Fruit fly (Drosophila melanogaster) whole organism, embryonic: ENCODE measurements around the gene CG7685.

Experiments used
- Adf1 ChIP-seq: fragments of 200-800 bp; sonication (Bioruptor generic); IDR thresholded peaks from 2 replicates; pipeline ENCODE4 v1.3.6; 2022; ENCODE audit warnings: missing biosample characterization, missing genetic modification characterization
- Awh ChIP-seq: fragments of 200-800 bp; sonication (Bioruptor generic); IDR thresholded peaks from 2 replicates; pipeline ENCODE4, ENCODE4 v1.3.6; 2022; ENCODE audit warnings: missing biosample characterization, missing genetic modification characterization
- CG11093 ChIP-seq: fragments of 200-800 bp; sonication (Bioruptor generic); IDR thresholded peaks from 3 replicates; pipeline ENCODE4 v1.3.6; 2022; ENCODE audit warnings: missing biosample characterization, missing genetic modification characterization
- CG11247 ChIP-seq: fragments of 200-800 bp; sonication (Bioruptor generic); IDR thresholded peaks from 2 replicates; pipeline ENCODE4 v1.3.6; 2022; ENCODE audit warnings: missing biosample characterization, missing genetic modification characterization
- CG11456 ChIP-seq: fragments of 200-800 bp; sonication (Bioruptor generic); IDR thresholded peaks from 3 replicates; pipeline ENCODE4 v1.3.6; 2022; ENCODE audit warnings: missing biosample characterization, missing genetic modification characterization
- CG1233 ChIP-seq: fragments of 200-800 bp; sonication (Bioruptor generic); optimal IDR thresholded peaks from 4 replicates; lab custom pipeline; 2018; ENCODE audit warnings: missing biosample characterization, mild to moderate bottlenecking, missing genetic modification characterization
- CG12391 ChIP-seq: fragments of 200-800 bp; sonication (Bioruptor generic); optimal IDR thresholded peaks from 3 replicates; lab custom pipeline; 2018; ENCODE audit warnings: missing biosample characterization, mild to moderate bottlenecking, missing genetic modification characterization, moderate library complexity
- CG13424 ChIP-seq: fragments of 200-800 bp; sonication (Bioruptor generic); optimal IDR thresholded peaks from 2 replicates; lab custom pipeline; 2019; ENCODE audit warnings: missing biosample characterization, mild to moderate bottlenecking, missing genetic modification characterization, moderate library complexity
- CG14441 ChIP-seq: fragments of 200-800 bp; sonication (Bioruptor generic); IDR thresholded peaks from 2 replicates; pipeline ENCODE4 v1.3.6; 2022; ENCODE audit warnings: missing biosample characterization, missing genetic modification characterization
- CG1603 ChIP-seq: fragments of 200-800 bp; sonication (Bioruptor generic); optimal IDR thresholded peaks from 2 replicates; lab custom pipeline; 2019; ENCODE audit warnings: missing biosample characterization, mild to moderate bottlenecking, missing genetic modification characterization, moderate library complexity
- CG1647 ChIP-seq: fragments of 200-800 bp; sonication (Bioruptor generic); optimal IDR thresholded peaks from 3 replicates; lab custom pipeline; 2016; ENCODE audit warnings: missing biosample characterization, missing genetic modification characterization
- CG17359 ChIP-seq: fragments of 200-800 bp; sonication (Bioruptor generic); optimal IDR thresholded peaks from 3 replicates; lab custom pipeline; 2018; ENCODE audit warnings: missing biosample characterization, mild to moderate bottlenecking, missing genetic modification characterization, moderate library complexity
- CG17829 ChIP-seq: fragments of 200-800 bp; optimal IDR thresholded peaks from 2 replicates; lab custom pipeline; 2019; ENCODE audit warnings: missing biosample characterization, mild to moderate bottlenecking, missing genetic modification characterization, moderate library complexity
- CG2120 ChIP-seq: fragments of 200-800 bp; sonication (Bioruptor generic); optimal IDR thresholded peaks from 3 replicates; lab custom pipeline; 2016; ENCODE audit warnings: missing biosample characterization, missing genetic modification characterization
- CG31388 ChIP-seq: fragments of 200-800 bp; sonication (Bioruptor generic); optimal IDR thresholded peaks from 2 replicates; lab custom pipeline; 2016; ENCODE audit warnings: missing biosample characterization, missing genetic modification characterization
- CG34422 ChIP-seq: fragments of 200-800 bp; sonication (Bioruptor generic); IDR thresholded peaks from 3 replicates; pipeline ENCODE4 v1.3.6; 2022; ENCODE audit warnings: missing biosample characterization, missing genetic modification characterization
- CG4617 ChIP-seq: fragments of 200-800 bp; sonication (Bioruptor generic); optimal IDR thresholded peaks from 3 replicates; lab custom pipeline; 2016; ENCODE audit warnings: missing biosample characterization, missing genetic modification characterization, borderline replicate concordance
- CG5245 ChIP-seq: fragments of 200-800 bp; sonication (Bioruptor generic); optimal IDR thresholded peaks from 3 replicates; lab custom pipeline; 2016; ENCODE audit warnings: missing biosample characterization, missing genetic modification characterization
- CG6254 ChIP-seq: fragments of 200-800 bp; sonication (Bioruptor generic); optimal IDR thresholded peaks from 3 replicates; lab custom pipeline; 2017; ENCODE audit warnings: mild to moderate bottlenecking, missing biosample characterization, missing genetic modification reagents, missing genetic modification characterization
- CG8944 ChIP-seq: fragments of 200-800 bp; sonication (Bioruptor generic); optimal IDR thresholded peaks from 3 replicates; lab custom pipeline; 2016; ENCODE audit warnings: missing biosample characterization, missing genetic modification characterization
- CG9932 ChIP-seq: fragments of 200-800 bp; sonication (Bioruptor generic); IDR thresholded peaks from 2 replicates; pipeline ENCODE4 v1.3.6; 2022; ENCODE audit warnings: missing biosample characterization, missing genetic modification characterization
- CHES-1-like ChIP-seq: fragments of 200-800 bp; sonication (Bioruptor generic); optimal IDR thresholded peaks from 2 replicates; lab custom pipeline; 2016; ENCODE audit warnings: missing biosample characterization, missing genetic modification characterization
- Dek ChIP-seq: fragments of 200-800 bp; sonication (Bioruptor generic); optimal IDR thresholded peaks from 3 replicates; lab custom pipeline; 2019; ENCODE audit warnings: missing biosample characterization, mild to moderate bottlenecking, missing genetic modification characterization, moderate library complexity
- Dip3 ChIP-seq: fragments of 200-800 bp; sonication (Bioruptor generic); optimal IDR thresholded peaks from 3 replicates; lab custom pipeline; 2016; ENCODE audit warnings: missing biosample characterization, missing genetic modification characterization
- HLHmδ ChIP-seq: fragments of 200-800 bp; sonication (Bioruptor generic); optimal IDR thresholded peaks from 2 replicates; lab custom pipeline; 2018; ENCODE audit warnings: missing biosample characterization, mild to moderate bottlenecking, missing genetic modification characterization, moderate library complexity
- Hand ChIP-seq: fragments of 200-800 bp; sonication (Bioruptor generic); optimal IDR thresholded peaks from 2 replicates; lab custom pipeline; 2017; ENCODE audit warnings: mild to moderate bottlenecking, missing biosample characterization, missing genetic modification reagents, missing genetic modification characterization
- Hmr ChIP-seq: fragments of 200-800 bp; sonication (Bioruptor generic); optimal IDR thresholded peaks from 3 replicates; lab custom pipeline; 2017; ENCODE audit warnings: mild to moderate bottlenecking, missing biosample characterization, missing genetic modification reagents, missing genetic modification characterization
- Jarid2 ChIP-seq: fragments of 200-800 bp; sonication (Bioruptor generic); optimal IDR thresholded peaks from 3 replicates; lab custom pipeline; 2017; ENCODE audit warnings: mild to moderate bottlenecking, missing biosample characterization, missing genetic modification reagents, missing genetic modification characterization
- MESR4 ChIP-seq: fragments of 200-800 bp; sonication (Bioruptor generic); optimal IDR thresholded peaks from 2 replicates; lab custom pipeline; 2018; ENCODE audit warnings: missing biosample characterization, mild to moderate bottlenecking, missing genetic modification characterization, moderate library complexity
- Max ChIP-seq: fragments of 200-800 bp; sonication (Bioruptor generic); optimal IDR thresholded peaks from 2 replicates; lab custom pipeline; 2016; ENCODE audit warnings: missing biosample characterization, mild to moderate bottlenecking, missing genetic modification characterization
- NC2β ChIP-seq: fragments of 200-800 bp; sonication (Bioruptor generic); optimal IDR thresholded peaks from 2 replicates; lab custom pipeline; 2016; ENCODE audit warnings: missing biosample characterization, missing genetic modification characterization
- Poxn ChIP-seq: fragments of 200-800 bp; sonication (Bioruptor generic); IDR thresholded peaks from 2 replicates; pipeline ENCODE4 v1.3.6; 2022; ENCODE audit warnings: missing biosample characterization, missing genetic modification characterization
- chm ChIP-seq: fragments of 200-800 bp; sonication (Bioruptor generic); IDR thresholded peaks from 2 replicates; pipeline ENCODE4 v1.3.6; 2022; ENCODE audit warnings: missing biosample characterization, missing genetic modification characterization
- crol ChIP-seq: fragments of 200-800 bp; sonication (Bioruptor generic); IDR thresholded peaks from 2 replicates; pipeline ENCODE4 v1.3.6; 2022; ENCODE audit warnings: missing biosample characterization, missing genetic modification characterization
- crp ChIP-seq, 2 experiments: fragments of 200-800 bp; sonication (Bioruptor generic); optimal IDR thresholded peaks; 2 replicates in 1 of 2; 3 replicates in 1 of 2; lab custom pipeline; 2017; ENCODE audit warnings: missing biosample characterization in 2 of 2, missing genetic modification characterization in 2 of 2, mild to moderate bottlenecking in 1 of 2, moderate library complexity in 1 of 2
- da ChIP-seq: fragments of 200-800 bp; sonication (Bioruptor generic); optimal IDR thresholded peaks from 2 replicates; lab custom pipeline; 2016; ENCODE audit warnings: missing biosample characterization, missing genetic modification characterization
- en ChIP-seq: fragments of 200-800 bp; sonication (Bioruptor generic); optimal IDR thresholded peaks from 2 replicates; lab custom pipeline; 2016; ENCODE audit warnings: missing biosample characterization, missing genetic modification characterization
- gt ChIP-seq: fragments of 200-800 bp; sonication (Bioruptor generic); IDR thresholded peaks from 2 replicates; pipeline ENCODE4 v1.3.6; 2022; ENCODE audit warnings: missing biosample characterization, missing genetic modification characterization
- her ChIP-seq: fragments of 200-800 bp; sonication (Bioruptor generic); optimal IDR thresholded peaks from 2 replicates; lab custom pipeline; 2016; ENCODE audit warnings: missing biosample characterization, missing genetic modification characterization
- nerfin-2 ChIP-seq: fragments of 200-800 bp; sonication (Bioruptor generic); IDR thresholded peaks from 2 replicates; pipeline ENCODE4 v1.3.6; 2022; ENCODE audit warnings: missing biosample characterization, missing genetic modification characterization; ENCODE audit not compliant: partially characterized antibody
- pb ChIP-seq: fragments of 200-800 bp; sonication (Bioruptor generic); optimal IDR thresholded peaks from 3 replicates; lab custom pipeline; 2016; ENCODE audit warnings: missing biosample characterization, missing genetic modification characterization
- peb ChIP-seq: fragments of 200-800 bp; sonication (Bioruptor generic); IDR thresholded peaks from 2 replicates; pipeline ENCODE4 v1.3.6; 2022; ENCODE audit warnings: missing biosample characterization, missing genetic modification characterization
- pzg ChIP-seq: fragments of 200-800 bp; sonication (Bioruptor generic); optimal IDR thresholded peaks from 3 replicates; lab custom pipeline; 2018; ENCODE audit warnings: missing biosample characterization, mild to moderate bottlenecking, missing genetic modification characterization, moderate library complexity
- ranshi ChIP-seq: fragments of 200-800 bp; sonication (Bioruptor generic); IDR thresholded peaks from 2 replicates; pipeline ENCODE4 v1.3.6; 2022; ENCODE audit warnings: missing biosample characterization, missing genetic modification characterization
- salm ChIP-seq: fragments of 200-800 bp; sonication (Bioruptor generic); optimal IDR thresholded peaks from 2 replicates; lab custom pipeline; 2018; ENCODE audit warnings: missing biosample characterization, mild to moderate bottlenecking, missing genetic modification characterization
- slp2 ChIP-seq: fragments of 200-800 bp; sonication (Bioruptor generic); optimal IDR thresholded peaks from 2 replicates; lab custom pipeline; 2016; ENCODE audit warnings: missing biosample characterization, missing genetic modification characterization
- tin ChIP-seq: fragments of 200-800 bp; sonication (Bioruptor generic); optimal IDR thresholded peaks from 3 replicates; lab custom pipeline; 2016; ENCODE audit warnings: missing biosample characterization, missing genetic modification characterization
- trh ChIP-seq: fragments of 200-800 bp; sonication (Bioruptor generic); optimal IDR thresholded peaks from 2 replicates; lab custom pipeline; 2016; ENCODE audit warnings: missing biosample characterization, missing genetic modification characterization
- usp ChIP-seq: fragments of >200 bp; optimal IDR thresholded peaks from 2 replicates; lab custom pipeline; 2017; ENCODE audit warnings: missing biosample characterization, missing genetic modification characterization

CG7685 gene

DNA sequence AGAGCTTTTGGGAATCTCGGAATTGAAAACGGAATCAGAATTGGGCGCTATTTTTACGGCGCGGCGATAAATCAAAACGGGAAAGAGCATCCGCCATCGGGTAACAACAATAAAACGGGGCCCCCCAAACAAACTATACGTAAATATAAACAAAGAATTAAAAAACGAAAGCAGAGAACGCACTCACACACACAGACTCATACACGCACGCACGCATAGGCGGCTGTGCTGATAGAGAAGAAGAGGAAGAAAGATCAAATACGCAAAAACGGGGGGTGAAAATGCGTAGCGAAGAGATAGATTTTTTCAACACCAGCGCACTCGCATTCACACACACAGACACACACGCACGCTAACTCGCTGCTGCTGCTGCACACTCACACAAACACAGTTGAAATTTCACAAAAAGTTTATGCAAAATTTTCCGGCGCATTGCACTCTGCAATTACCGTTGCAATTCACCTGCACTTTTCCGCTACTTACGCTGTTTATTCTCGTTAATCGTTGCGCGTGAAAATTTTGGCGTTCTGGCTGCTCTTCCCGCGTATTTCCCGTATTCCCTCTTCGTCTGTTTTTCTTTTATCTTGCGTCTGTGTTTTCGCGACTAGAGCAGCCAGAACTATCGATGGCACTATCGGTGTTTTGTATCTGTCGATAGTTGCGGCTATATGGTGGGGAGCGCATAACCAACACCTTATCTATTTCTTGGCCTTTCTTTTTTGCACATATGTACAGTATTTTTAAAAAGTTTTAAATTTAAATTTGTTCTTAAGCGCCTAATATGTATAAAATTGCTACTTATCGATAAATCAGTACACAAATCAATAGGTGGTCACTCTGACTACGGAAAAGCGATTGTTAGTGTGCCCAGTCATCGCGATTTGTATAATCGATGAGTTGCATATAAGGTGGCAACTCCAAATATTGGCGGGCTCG, 7.8 kb downstream of the CG7685 start, which contains the start of gene CG31122 (continued):
- TF ChIP-seq NC2β (GFP tag; lab: Kevin White, UChicago), result peak; percentile 66
- TF ChIP-seq CG17359 (tag; lab: Kevin White, UChicago), result no peak
- peak; percentile 84; the same call in 2 of the 3 replicates for TF ChIP-seq CG34422
- no peak for TF ChIP-seq CG6254 (GFP tag; lab: Kevin White, UChicago)
- TF ChIP-seq Dek (tag; lab: Kevin White, UChicago), result peak; percentile 33
- no peak for TF ChIP-seq Hand (GFP tag; lab: Kevin White, UChicago)
- TF ChIP-seq her (GFP tag; lab: Kevin White, UChicago), result peak; percentile 11
- peak; percentile 59 for TF ChIP-seq MESR4 (GFP tag; lab: Kevin White, UChicago)
- no peak for TF ChIP-seq en (GFP tag; lab: Kevin White, UChicago)
- no peak for TF ChIP-seq da
- TF ChIP-seq pzg (GFP tag; lab: Kevin White, UChicago), result peak; percentile 87
- no peak for TF ChIP-seq salm (tag; lab: Kevin White, UChicago)
- TF ChIP-seq Adf1 (GFP tag; lab: Robert Waterston, UW), result peak; percentile 76
- TF ChIP-seq crp (GFP tag; optimal IDR thresholded peaks at IDR 0.05; lab: Kevin White, UChicago), result peak in 1 of 2 experiments; percentile 19
- TF ChIP-seq CG11093, result no peak
- TF ChIP-seq CG11247 (GFP tag; lab: Robert Waterston, UW), result no peak
- no peak for TF ChIP-seq Jarid2 (GFP tag; lab: Kevin White, UChicago)
- peak; percentile 36 for TF ChIP-seq CG4617 (GFP tag; lab: Kevin White, UChicago)
- TF ChIP-seq peb (GFP tag; lab: Robert Waterston, UW), result no peak
- TF ChIP-seq crol (GFP tag; lab: Robert Waterston, UW), result peak; percentile 55
- TF ChIP-seq Hmr (GFP tag; lab: Kevin White, UChicago), result peak; percentile 3
- TF ChIP-seq gt (GFP tag; lab: Robert Waterston, UW), result no peak
- TF ChIP-seq CG11456 (GFP tag; lab: Robert Waterston, UW), result no peak
- TF ChIP-seq CHES-1-like (GFP tag; lab: Kevin White, UChicago), result peak; percentile 49
- TF ChIP-seq CG8944 (GFP tag; lab: Kevin White, UChicago), result peak; percentile 45
- TF ChIP-seq Dip3 (GFP tag; lab: Kevin White, UChicago), result peak; percentile 69
- no peak for TF ChIP-seq pb
- no peak for TF ChIP-seq slp2 (GFP tag; lab: Kevin White, UChicago)
- peak; percentile 54 for TF ChIP-seq tin (GFP tag; lab: Kevin White, UChicago)
- TF ChIP-seq CG5245 (GFP tag; lab: Kevin White, UChicago), result peak; percentile 2
- TF ChIP-seq CG31388 (GFP tag; lab: Kevin White, UChicago), result no peak
- no peak for TF ChIP-seq CG13424 (tag; lab: Kevin White, UChicago)
- peak; percentile 44; the same call in 1 of the 2 replicates for TF ChIP-seq CG14441
- TF ChIP-seq CG12391 (tag; lab: Kevin White, UChicago), result peak; percentile 65
- peak; percentile 18 for TF ChIP-seq CG1233
- TF ChIP-seq CG1603 (tag; lab: Kevin White, UChicago), result no peak
- TF ChIP-seq chm (GFP tag; lab: Robert Waterston, UW), result no peak
- peak; percentile 2 for TF ChIP-seq CG1647 (GFP tag; lab: Kevin White, UChicago)
- no peak for TF ChIP-seq CG17829 (tag; lab: Kevin White, UChicago)
- no peak for TF ChIP-seq HLHmδ (GFP tag; lab: Kevin White, UChicago)
- peak; percentile 90 for TF ChIP-seq nerfin-2
- no peak for TF ChIP-seq usp
- peak; percentile 75 for TF ChIP-seq CG9932
- no peak for TF ChIP-seq Max
- TF ChIP-seq ranshi (GFP tag; lab: Robert Waterston, UW), result peak; percentile 82
- TF ChIP-seq CG2120 (GFP tag; lab: Kevin White, UChicago), result peak; percentile 68
- no peak for TF ChIP-seq Poxn
- TF ChIP-seq trh (GFP tag; lab: Kevin White, UChicago), result no peak
- TF ChIP-seq Awh, result no peak
